Worm (Caenorhabditis elegans): ENCODE data around the gene W06A7.4.

Gene W06A7.4

ce11 chrV:14784787-14785186 lies 39.4 kb upstream of the W06A7.4 start:
- TF ChIP-seq ceh-43 (GFP tag; optimal IDR thresholded peaks at IDR 0.05) (no peak), nhr-2 (tag; optimal IDR thresholded peaks at IDR 0.05) (no peak), mep-1 (tag; optimal IDR thresholded peaks at IDR 0.05) (no peak), tbx-8 (GFP tag; optimal IDR thresholded peaks at IDR 0.05) (no peak), ham-2 (GFP tag; optimal IDR thresholded peaks at IDR 0.05) (no peak), elt-3 (tag; optimal IDR thresholded peaks at IDR 0.05) (no peak), nhr-237 (tag; optimal IDR thresholded peaks at IDR 0.05) (no peak), mls-2 (tag; optimal IDR thresholded peaks at IDR 0.05) (no peak), ceh-83 (GFP tag; optimal IDR thresholded peaks at IDR 0.05) (no peak), nhr-12 (tag; optimal IDR thresholded peaks at IDR 0.05) (no peak)

DNA sequence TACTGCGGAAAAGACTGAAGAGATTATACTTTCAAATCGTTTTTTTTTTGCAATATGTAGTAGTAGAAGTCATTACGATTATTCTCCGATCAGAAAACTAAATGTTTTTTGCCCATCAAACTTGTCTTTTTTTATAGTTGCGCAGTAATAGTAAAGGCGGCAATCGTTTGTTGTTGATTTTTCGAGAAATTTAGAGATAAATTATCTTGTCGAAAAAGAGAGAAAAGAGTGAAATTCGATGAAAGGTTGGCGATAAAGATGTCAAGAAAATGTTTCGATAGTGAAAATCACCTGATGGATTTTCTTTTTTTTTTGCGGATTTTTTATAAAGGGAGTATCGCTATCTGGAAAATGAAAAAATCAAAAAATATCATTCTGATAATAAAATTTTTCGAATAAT lies 35.8 kb upstream of the W06A7.4 start:
- TF ChIP-seq drap-1 (GFP tag; optimal IDR thresholded peaks at IDR 0.05), result no peak
- TF ChIP-seq nhr-28 (tag; optimal IDR thresholded peaks at IDR 0.05), result no peak

DNA sequence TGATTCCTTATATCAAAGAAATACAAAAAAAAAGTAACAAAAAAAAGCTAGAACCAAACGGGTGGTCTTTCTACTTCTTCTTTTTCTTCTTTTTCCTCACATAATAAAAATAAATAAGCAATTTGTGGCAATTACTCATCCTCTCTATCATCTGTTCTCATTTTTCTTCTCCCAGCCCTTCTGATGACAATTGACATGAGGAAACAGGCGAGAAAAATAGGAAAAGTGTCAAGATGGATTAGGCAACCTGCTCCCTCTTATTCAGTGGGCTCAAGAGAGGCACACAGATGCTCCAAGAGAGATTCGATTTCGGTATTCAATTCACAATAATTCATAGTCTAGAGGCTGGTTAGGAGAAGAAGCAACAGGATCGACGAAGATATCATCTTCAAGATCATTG lies 33.4 kb upstream of the W06A7.4 start:
- TF ChIP-seq zip-8 (tag; optimal IDR thresholded peaks at IDR 0.05) (no peak), ceh-83 (GFP tag; optimal IDR thresholded peaks at IDR 0.05) (no peak), drap-1 (GFP tag; optimal IDR thresholded peaks at IDR 0.05) (no peak), bed-3 (GFP tag; optimal IDR thresholded peaks at IDR 0.05) (no peak), nhr-237 (tag; optimal IDR thresholded peaks at IDR 0.05) (no peak), unc-62 (GFP tag; optimal IDR thresholded peaks at IDR 0.05) (peak; percentile 82), nhr-76 (tag; optimal IDR thresholded peaks at IDR 0.05) (no peak), ztf-11 (tag; optimal IDR thresholded peaks at IDR 0.05) (no peak), mls-2 (tag; optimal IDR thresholded peaks at IDR 0.05) (no peak), hlh-1 (tag; optimal IDR thresholded peaks at IDR 0.05) (no peak), ces-1 (GFP tag; optimal IDR thresholded peaks at IDR 0.05) (peak; percentile 75), M03D4.4 (tag; optimal IDR thresholded peaks at IDR 0.05) (no peak), ceh-43 (GFP tag; optimal IDR thresholded peaks at IDR 0.05) (no peak), lsy-2 (tag; optimal IDR thresholded peaks at IDR 0.05) (no peak), elt-1 (tag; optimal IDR thresholded peaks at IDR 0.05; ENCODE audit: borderline replicate concordance, insufficient read depth) (no peak), tbx-8 (GFP tag; optimal IDR thresholded peaks at IDR 0.05) (no peak), unc-120 (tag; optimal IDR thresholded peaks at IDR 0.05; ENCODE audit: poor library complexity, severe bottlenecking) (peak; percentile 43), mep-1 (tag; optimal IDR thresholded peaks at IDR 0.05) (no peak), lin-32 (GFP tag; optimal IDR thresholded peaks at IDR 0.05) (no peak)

ce11 chrV:14791703-14792102 lies 32.5 kb upstream of the W06A7.4 start:
- TF ChIP-seq nhr-76 (tag; optimal IDR thresholded peaks at IDR 0.05), result no peak
- no peak for TF ChIP-seq elt-1 (tag; optimal IDR thresholded peaks at IDR 0.05; ENCODE audit: borderline replicate concordance, insufficient read depth)
- peak; percentile 3 for TF ChIP-seq unc-62 (GFP tag; optimal IDR thresholded peaks at IDR 0.05)
- peak; percentile 9 for TF ChIP-seq ztf-11 (tag; optimal IDR thresholded peaks at IDR 0.05)
- peak; percentile 79 for TF ChIP-seq zip-8 (tag; optimal IDR thresholded peaks at IDR 0.05)
- peak; percentile 69 for TF ChIP-seq nhr-2 (tag; optimal IDR thresholded peaks at IDR 0.05)

- TF ChIP-seq lin-13 (tag; optimal IDR thresholded peaks at IDR 0.05) (no peak), ceh-43 (GFP tag; optimal IDR thresholded peaks at IDR 0.05) (peak; percentile 44), hlh-1 (tag; optimal IDR thresholded peaks at IDR 0.05) (no peak), ces-1 (GFP tag; optimal IDR thresholded peaks at IDR 0.05) (peak; percentile 31), ham-2 (GFP tag; optimal IDR thresholded peaks at IDR 0.05) (no peak), unc-39 (tag; optimal IDR thresholded peaks at IDR 0.05) (no peak), mls-2 (tag; optimal IDR thresholded peaks at IDR 0.05) (peak; percentile 61), sptf-1 (tag; optimal IDR thresholded peaks at IDR 0.05) (peak; percentile 48), nhr-2 (tag; optimal IDR thresholded peaks at IDR 0.05) (peak; percentile 39)
Observed at ce11 chrV:14792346-14792745, 31.9 kb upstream of the W06A7.4 start.

- no peak for TF ChIP-seq unc-120 (tag; optimal IDR thresholded peaks at IDR 0.05; ENCODE audit: poor library complexity, severe bottlenecking)
- peak; percentile 45 for TF ChIP-seq nhr-2 (tag; optimal IDR thresholded peaks at IDR 0.05)
- peak; percentile 66 for TF ChIP-seq cnd-1 (tag; optimal IDR thresholded peaks at IDR 0.05)
- TF ChIP-seq mls-2 (tag; optimal IDR thresholded peaks at IDR 0.05), result peak; percentile 27
- peak; percentile 86 for TF ChIP-seq zip-8 (tag; optimal IDR thresholded peaks at IDR 0.05)
- peak; percentile 62 for TF ChIP-seq drap-1 (GFP tag; optimal IDR thresholded peaks at IDR 0.05)
Observed at ce11 chrV:14793043-14793442, 31.2 kb upstream of the W06A7.4 start.

Data from whole organism, mixed stage, embryonic.